Worm (Caenorhabditis elegans): ENCODE results near the gene srd-42.

Gene srd-42

ce11 chrX:13328034-13328433, 24.8 kb upstream of the srd-42 start, which contains the start of gene sir-2.2:
TSS of gene sir-2.2 (plus strand) at chrX:13328067.
- TF ChIP-seq lin-13 (GFP tag; optimal IDR thresholded peaks at IDR 0.05), result no peak
- TF ChIP-seq sma-9 (GFP tag; optimal IDR thresholded peaks at IDR 0.05), result peak; percentile 74
- no peak for TF ChIP-seq sma-9 (tag; optimal IDR thresholded peaks at IDR 0.05)
- TF ChIP-seq sma-3 (GFP tag; optimal IDR thresholded peaks at IDR 0.05), result peak; percentile 4
- peak; percentile 23 for TF ChIP-seq crh-2 (tag; optimal IDR thresholded peaks at IDR 0.05)
- peak; percentile 19 for TF ChIP-seq F13H6.1 (tag; optimal IDR thresholded peaks at IDR 0.05)
- TF ChIP-seq nhr-21 (tag; optimal IDR thresholded peaks at IDR 0.05), result peak; percentile 43
- peak; percentile 39 for TF ChIP-seq nhr-25 (tag; optimal IDR thresholded peaks at IDR 0.05)
- no peak for TF ChIP-seq unc-55 (GFP tag; optimal IDR thresholded peaks at IDR 0.05)
- TF ChIP-seq nhr-10 (tag; optimal IDR thresholded peaks at IDR 0.05), result no peak
- TF ChIP-seq fos-1 (tag; optimal IDR thresholded peaks at IDR 0.05), result peak; percentile 84

DNA sequence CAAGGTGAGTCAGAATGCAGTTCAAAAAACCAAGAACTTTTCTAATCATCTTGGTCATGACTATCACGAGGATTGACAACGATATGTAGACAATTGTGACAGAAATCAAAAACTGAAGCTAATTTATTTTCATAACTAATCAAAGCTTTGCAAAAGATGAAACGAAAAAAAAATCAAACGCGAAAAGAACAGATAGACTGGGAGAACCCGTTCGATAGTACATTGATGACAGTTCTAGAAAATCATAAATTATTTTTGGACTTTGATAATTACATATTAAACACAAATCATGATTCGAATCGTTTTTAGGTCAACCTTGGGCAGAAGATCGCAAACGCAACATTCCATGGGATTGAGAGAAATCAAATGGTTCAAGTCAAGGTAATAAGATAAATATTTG, 21.8 kb upstream of the srd-42 start:
- TF ChIP-seq nhr-25 (tag; optimal IDR thresholded peaks at IDR 0.05), result peak; percentile 81
- TF ChIP-seq fos-1 (tag; optimal IDR thresholded peaks at IDR 0.05), result peak; percentile 58
- no peak for TF ChIP-seq R02D3.7 (tag; optimal IDR thresholded peaks at IDR 0.05)
- TF ChIP-seq ceh-16 (tag; optimal IDR thresholded peaks at IDR 0.05), result no peak
- peak; percentile 70 for TF ChIP-seq nhr-21 (tag; optimal IDR thresholded peaks at IDR 0.05)
- TF ChIP-seq ama-1 (optimal IDR thresholded peaks at IDR 0.05), result no peak
- TF ChIP-seq blmp-1 (tag; optimal IDR thresholded peaks at IDR 0.05; ENCODE audit: insufficient read depth), result peak; percentile 67
- TF ChIP-seq mab-5 (tag; optimal IDR thresholded peaks at IDR 0.05), result peak; percentile 28
- peak in 1 of 2 experiments; percentile 14 for TF ChIP-seq lsy-2 (tag; optimal IDR thresholded peaks at IDR 0.05)
- TF ChIP-seq sma-9 (GFP tag; optimal IDR thresholded peaks at IDR 0.05), result peak; percentile 42
- no peak for TF ChIP-seq sma-9 (tag; optimal IDR thresholded peaks at IDR 0.05)
- TF ChIP-seq sma-3 (GFP tag; optimal IDR thresholded peaks at IDR 0.05), result peak; percentile 67

DNA sequence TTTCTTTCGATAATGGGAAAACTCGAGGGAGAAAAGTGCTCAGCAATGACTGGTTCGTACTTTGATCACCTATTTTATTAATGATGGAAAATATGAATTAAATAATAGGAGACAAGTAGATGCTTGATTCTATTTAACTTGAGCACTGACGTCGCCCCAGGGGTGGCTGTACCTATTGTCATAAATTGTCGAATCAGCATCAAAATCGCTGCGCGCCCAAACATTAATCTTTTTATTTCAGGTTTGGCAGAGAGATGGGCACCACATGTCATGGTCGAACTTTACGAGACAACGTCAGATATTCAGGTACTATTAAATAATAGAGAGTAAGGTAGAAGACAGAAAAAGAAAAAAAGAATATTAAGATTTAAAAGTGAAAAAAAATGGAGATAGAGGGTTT, 21.1 kb upstream of the srd-42 start:
- TF ChIP-seq elt-1 (tag; optimal IDR thresholded peaks at IDR 0.05) (no peak), crh-2 (tag; optimal IDR thresholded peaks at IDR 0.05) (no peak), F13H6.1 (tag; optimal IDR thresholded peaks at IDR 0.05) (peak; percentile 12), sma-9 (GFP tag; optimal IDR thresholded peaks at IDR 0.05) (peak; percentile 22), sma-9 (tag; optimal IDR thresholded peaks at IDR 0.05) (no peak), nhr-25 (tag; optimal IDR thresholded peaks at IDR 0.05) (no peak), sma-3 (GFP tag; optimal IDR thresholded peaks at IDR 0.05) (peak; percentile 11), snpc-4 (tag; optimal IDR thresholded peaks at IDR 0.05) (no peak), mdl-1 (tag; optimal IDR thresholded peaks at IDR 0.05) (no peak), ZK546.5 (tag; optimal IDR thresholded peaks at IDR 0.05) (no peak), nhr-6 (tag; optimal IDR thresholded peaks at IDR 0.05) (no peak), nhr-21 (tag; optimal IDR thresholded peaks at IDR 0.05) (peak; percentile 3), lin-13 (GFP tag; optimal IDR thresholded peaks at IDR 0.05) (no peak), egl-27 (tag; optimal IDR thresholded peaks at IDR 0.05) (no peak)

DNA sequence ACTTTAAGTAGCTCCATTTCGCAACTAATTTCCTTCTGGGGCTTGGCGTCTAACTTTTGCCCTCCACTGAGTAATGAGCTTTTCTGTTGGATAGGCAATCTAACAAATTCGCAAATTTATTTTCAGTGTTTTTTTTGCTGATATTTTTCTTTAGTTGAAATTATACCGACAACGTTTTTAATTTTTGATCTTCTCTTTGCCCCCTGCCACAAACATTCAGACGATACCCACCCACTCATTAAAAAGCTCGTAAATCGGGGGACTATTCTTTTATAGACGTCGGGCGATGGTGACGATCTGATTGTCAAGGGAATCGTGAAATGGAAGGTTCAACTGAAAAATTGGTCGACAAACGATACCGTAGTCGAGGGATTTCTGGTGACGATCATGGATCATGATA, 20.4 kb upstream of the srd-42 start:
- no peak for TF ChIP-seq nhr-10 (tag; optimal IDR thresholded peaks at IDR 0.05)
- TF ChIP-seq nhr-77 (tag; optimal IDR thresholded peaks at IDR 0.05), result no peak
- no peak for TF ChIP-seq nhr-6 (tag; optimal IDR thresholded peaks at IDR 0.05)
- no peak for TF ChIP-seq sma-9 (GFP tag; optimal IDR thresholded peaks at IDR 0.05)
- TF ChIP-seq sma-9 (tag; optimal IDR thresholded peaks at IDR 0.05), result no peak

ce11 chrX:13322886-13323285, 19.6 kb upstream of the srd-42 start, which contains the start of gene F46G10.2:
TSS of gene F46G10.2 (plus strand) at chrX:13322963.
- TF ChIP-seq dmd-4 (tag; optimal IDR thresholded peaks at IDR 0.05), result no peak
- no peak for TF ChIP-seq lsy-2 (tag; optimal IDR thresholded peaks at IDR 0.05)
- TF ChIP-seq blmp-1 (tag; optimal IDR thresholded peaks at IDR 0.05; ENCODE audit: insufficient read depth), result peak; percentile 21
- no peak for TF ChIP-seq C34F6.9 (tag; optimal IDR thresholded peaks at IDR 0.05)
- no peak for TF ChIP-seq sma-3 (GFP tag; optimal IDR thresholded peaks at IDR 0.05)
- TF ChIP-seq ceh-82 (tag; optimal IDR thresholded peaks at IDR 0.05), result no peak
- no peak for TF ChIP-seq nhr-6 (tag; optimal IDR thresholded peaks at IDR 0.05)
- peak; percentile 11 for TF ChIP-seq nhr-21 (tag; optimal IDR thresholded peaks at IDR 0.05)
- TF ChIP-seq nhr-12 (tag; optimal IDR thresholded peaks at IDR 0.05), result no peak
- no peak for TF ChIP-seq nhr-77 (tag; optimal IDR thresholded peaks at IDR 0.05)

DNA sequence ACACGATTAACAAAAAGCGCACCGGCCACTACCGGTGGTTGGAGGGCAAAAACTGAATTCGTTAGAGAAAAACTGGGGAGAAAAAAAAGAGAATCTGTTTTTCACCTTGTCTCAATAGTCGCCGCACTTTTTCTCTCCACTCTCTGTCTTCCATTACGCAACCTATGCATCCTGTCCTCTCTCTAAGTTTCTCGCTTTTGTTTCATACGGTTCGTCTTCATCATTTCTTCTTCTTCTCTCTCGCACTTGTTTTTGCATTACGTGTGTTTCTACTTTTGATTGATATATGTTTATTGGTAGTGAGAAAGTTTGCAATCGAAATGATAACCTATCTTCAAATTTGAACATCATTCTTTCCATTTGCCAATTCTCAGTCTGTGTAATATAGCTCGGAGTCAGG, 17.3 kb upstream of the srd-42 start:
- TF ChIP-seq elt-3 (tag; optimal IDR thresholded peaks at IDR 0.05) (no peak), zag-1 (tag; optimal IDR thresholded peaks at IDR 0.05) (no peak), sem-4 (tag; optimal IDR thresholded peaks at IDR 0.05) (peak; percentile 57), nhr-12 (tag; optimal IDR thresholded peaks at IDR 0.05) (no peak), gmeb-1 (tag; optimal IDR thresholded peaks at IDR 0.05) (no peak), mbf-1 (tag; optimal IDR thresholded peaks at IDR 0.05) (no peak), elt-1 (tag; optimal IDR thresholded peaks at IDR 0.05) (no peak), nhr-25 (tag; optimal IDR thresholded peaks at IDR 0.05) (peak; percentile 76), sma-9 (GFP tag; optimal IDR thresholded peaks at IDR 0.05) (peak; percentile 76), sma-9 (tag; optimal IDR thresholded peaks at IDR 0.05) (no peak), snpc-4 (tag; optimal IDR thresholded peaks at IDR 0.05) (no peak), unc-55 (GFP tag; optimal IDR thresholded peaks at IDR 0.05) (peak; percentile 47), nhr-21 (tag; optimal IDR thresholded peaks at IDR 0.05) (peak; percentile 62), peb-1 (tag; optimal IDR thresholded peaks at IDR 0.05) (no peak), nhr-6 (tag; optimal IDR thresholded peaks at IDR 0.05) (peak; percentile 25), lin-11 (tag; optimal IDR thresholded peaks at IDR 0.05) (no peak), alr-1 (tag; optimal IDR thresholded peaks at IDR 0.05) (no peak), nhr-11 (tag; optimal IDR thresholded peaks at IDR 0.05) (no peak), nhr-23 (tag; optimal IDR thresholded peaks at IDR 0.05) (no peak), mab-5 (tag; optimal IDR thresholded peaks at IDR 0.05) (no peak), F13H6.1 (tag; optimal IDR thresholded peaks at IDR 0.05) (peak; percentile 30), ama-1 (optimal IDR thresholded peaks at IDR 0.05) (no peak), unc-62 (GFP tag; optimal IDR thresholded peaks at IDR 0.05) (no peak), ztf-1 (GFP tag; conservative IDR thresholded peaks at IDR 0.05) (no peak)

Data from whole organism, L2 larva.